Worm (Caenorhabditis elegans) whole organism, midembryonic: Measurements from ENCODE around the gene C50C3.12.

Experiments used
- T22C8.4 ChIP-seq: fragments of 200-800 bp; sonication (Bioruptor generic); IDR thresholded peaks from 2 replicates; pipeline ENCODE4 v1.3.6; 2022; ENCODE audit warnings: missing genetic modification characterization, missing compliant biosample characterization
- cog-1 ChIP-seq: sonication (generic microtip); optimal IDR thresholded peaks from 2 replicates; lab custom pipeline; 2016; ENCODE audit warnings: missing genetic modification characterization, missing compliant biosample characterization
- flt-1 ChIP-seq: fragments of 200-800 bp; sonication (Bioruptor generic); IDR thresholded peaks from 2 replicates; pipeline ENCODE4 v1.3.6; 2022; ENCODE audit warnings: missing genetic modification characterization, missing compliant biosample characterization
- klf-2 ChIP-seq: fragments of 200-800 bp; sonication (Bioruptor generic); conservative IDR thresholded peaks from 2 replicates; pipeline ENCODE4 v1.3.6; 2022; ENCODE audit warnings: missing genetic modification reagents, missing genetic modification characterization, missing compliant biosample characterization
- med-1 ChIP-seq: sonication (generic microtip); optimal IDR thresholded peaks from 2 replicates; lab custom pipeline; 2017; ENCODE audit warnings: missing genetic modification characterization, mild to moderate bottlenecking, missing compliant biosample characterization, antibody characterized with exemption, missing genetic modification reagents; ENCODE audit not compliant: insufficient read depth
- ref-1 ChIP-seq: fragments of 200-800 bp; sonication (Bioruptor generic); conservative IDR thresholded peaks from 2 replicates; pipeline ENCODE4 v1.3.6; 2022; ENCODE audit warnings: missing genetic modification reagents, missing genetic modification characterization, missing compliant biosample characterization
- tab-1 ChIP-seq: fragments of 200-800 bp; sonication (Bioruptor generic); IDR thresholded peaks from 2 replicates; pipeline ENCODE4 v1.3.6; 2022; ENCODE audit warnings: missing genetic modification characterization, missing compliant biosample characterization
- ztf-23 ChIP-seq: fragments of 200-800 bp; sonication (Bioruptor generic); IDR thresholded peaks from 2 replicates; pipeline ENCODE4 v1.3.6; 2022; ENCODE audit warnings: missing genetic modification reagents, missing genetic modification characterization, missing compliant biosample characterization
- ztf-29 ChIP-seq: fragments of 200-800 bp; sonication (Bioruptor generic); IDR thresholded peaks from 2 replicates; pipeline ENCODE4 v1.3.6; 2022; ENCODE audit warnings: missing genetic modification reagents, missing genetic modification characterization, missing compliant biosample characterization

DNA sequence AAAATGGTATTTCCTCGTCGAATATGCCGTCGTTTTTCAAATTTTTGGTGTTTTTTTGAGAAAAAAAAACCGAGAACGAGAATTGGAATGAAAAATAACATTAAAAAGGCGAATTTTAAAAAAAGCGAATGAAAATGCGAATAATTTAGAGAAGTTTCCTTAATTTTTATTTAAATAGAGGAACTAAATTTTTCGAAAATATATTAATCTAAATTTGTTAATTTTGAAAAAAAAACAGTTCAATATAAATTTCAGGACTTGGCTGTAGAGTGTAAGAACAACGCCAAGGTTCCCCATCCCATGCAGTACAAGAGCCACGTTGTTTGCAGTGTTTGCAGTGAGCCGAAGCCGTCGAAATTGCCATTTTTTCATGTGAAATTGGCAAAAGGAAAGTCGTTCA is 14.1 kb downstream of the C50C3.12 start, which contains the start of gene C50C3.19:
- no peak for TF ChIP-seq ref-1
- TF ChIP-seq flt-1 (GFP tag; lab: Robert Waterston, UW) = no peak
- no peak for TF ChIP-seq ztf-23 (GFP tag; lab: Robert Waterston, UW)
- TF ChIP-seq ztf-29 = no peak
- no peak for TF ChIP-seq tab-1
- TF ChIP-seq klf-2 (GFP tag; lab: Robert Waterston, UW) = no peak
- no peak for TF ChIP-seq T22C8.4 (GFP tag; lab: Robert Waterston, UW)
- no peak for TF ChIP-seq cog-1 (tag; lab: Kevin White, UChicago)
- no peak for TF ChIP-seq med-1
